Fruit fly (Drosophila melanogaster) whole organism: ENCODE results near the gene Marcal1.

ENCODE experiments used
- CG8478 ChIP-seq: fragments of >200 bp; optimal IDR thresholded peaks from 2 replicates; lab custom pipeline; 2018; ENCODE audit warnings: inconsistent platforms
- Dll ChIP-seq: fragments of >200 bp; optimal IDR thresholded peaks from 2 replicates; lab custom pipeline; 2017
- EcR ChIP-seq, 2 experiments: fragments of >200 bp; optimal IDR thresholded peaks; 2 replicates each; lab custom pipeline; 2017; ENCODE audit warnings: missing biosample characterization in 2 of 2, missing genetic modification characterization in 2 of 2, missing genetic modification reagents in 2 of 2
- pan ChIP-seq: fragments of >200 bp; optimal IDR thresholded peaks from 2 replicates; lab custom pipeline; 2017
- psq ChIP-seq: fragments of >200 bp; optimal IDR thresholded peaks from 2 replicates; lab custom pipeline; 2017

DNA sequence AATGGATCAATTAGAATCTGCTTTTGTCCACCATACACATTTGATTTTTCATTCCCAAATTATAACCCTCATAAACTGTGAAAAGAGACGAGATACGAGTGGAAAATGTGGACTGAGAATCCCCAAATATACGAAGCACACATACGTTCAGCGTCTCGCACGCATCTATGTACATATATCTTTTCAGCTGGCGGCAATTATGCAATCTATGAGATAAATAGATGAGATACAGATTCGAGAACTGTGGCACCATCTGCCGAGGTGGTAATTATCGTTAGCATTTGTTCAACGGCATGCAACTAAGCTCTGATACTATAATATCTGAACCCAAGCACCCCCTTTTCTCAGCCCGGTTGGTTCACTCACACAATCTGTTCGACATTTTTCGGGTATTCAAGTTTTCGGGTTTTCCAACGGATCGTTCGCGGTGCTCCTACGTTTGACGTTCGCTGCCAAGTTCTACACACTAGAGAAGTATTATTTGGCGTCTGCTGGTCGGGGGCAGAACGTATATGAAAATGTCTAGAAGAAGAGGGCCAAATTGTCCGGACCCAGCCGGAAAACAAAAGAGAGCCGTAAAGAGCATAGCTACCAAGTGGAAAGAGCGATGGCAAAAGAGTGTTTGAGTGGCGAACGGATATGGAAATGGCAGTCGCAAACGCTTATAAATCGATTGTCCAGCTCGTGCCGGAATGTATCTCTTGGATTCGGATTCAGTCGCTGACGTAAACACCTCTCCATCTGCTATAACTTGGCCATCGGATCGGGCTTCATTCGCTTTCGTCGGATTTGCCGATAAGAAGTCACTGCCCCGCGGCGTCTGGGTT, 39.9 kb downstream of the Marcal1 start:
- TF ChIP-seq EcR (GFP tag; optimal IDR thresholded peaks at IDR 0.05; lab: Kevin White, UChicago), result no peak
- TF ChIP-seq Dll (lab: Kevin White, UChicago), result no peak
- TF ChIP-seq CG8478 (lab: Kevin White, UChicago), result no peak
- no peak for TF ChIP-seq pan (lab: Kevin White, UChicago)
- TF ChIP-seq psq, result no peak
